Worm (Caenorhabditis elegans) whole organism, young adult: ENCODE results near the gene vamp-7.

Experiments
- C06A6.2 ChIP-seq: fragments of 200-800 bp; sonication (Bioruptor generic); conservative IDR thresholded peaks from 2 replicates; pipeline ENCODE4 v1.3.6; 2022; ENCODE audit warnings: missing genetic modification characterization, missing compliant biosample characterization
- F23B12.7 ChIP-seq: sonication (generic microtip); optimal IDR thresholded peaks from 2 replicates; lab custom pipeline; 2017; ENCODE audit warnings: missing genetic modification characterization, mild to moderate bottlenecking, missing compliant biosample characterization, antibody characterized with exemption, moderate library complexity; ENCODE audit not compliant: insufficient read depth
- F33H1.4 ChIP-seq: fragments of 200-800 bp; sonication (Bioruptor generic); IDR thresholded peaks from 2 replicates; pipeline ENCODE4 v1.3.6; 2022; ENCODE audit warnings: missing genetic modification reagents, missing genetic modification characterization, missing compliant biosample characterization
- F55B11.4 ChIP-seq: sonication (generic microtip); optimal IDR thresholded peaks from 2 replicates; lab custom pipeline; 2016; ENCODE audit warnings: missing compliant biosample characterization, missing genetic modification characterization, borderline replicate concordance; ENCODE audit not compliant: insufficient read depth
- K11D2.4 ChIP-seq: fragments of 200-800 bp; sonication (Bioruptor generic); IDR thresholded peaks from 2 replicates; pipeline ENCODE4 v1.3.6; 2022; ENCODE audit warnings: missing genetic modification reagents, missing genetic modification characterization, missing compliant biosample characterization
- Y53F4B.3 ChIP-seq: fragments of 200-800 bp; sonication (Bioruptor generic); IDR thresholded peaks from 2 replicates; pipeline ENCODE4 v1.3.6; 2022; ENCODE audit warnings: missing genetic modification reagents, missing genetic modification characterization, missing compliant biosample characterization
- Y79H2A.3 ChIP-seq: fragments of 200-800 bp; sonication (Bioruptor generic); conservative IDR thresholded peaks from 2 replicates; pipeline ENCODE4 v1.3.6; 2022; ENCODE audit warnings: missing genetic modification reagents, missing genetic modification characterization, missing compliant biosample characterization
- akir-1 ChIP-seq: fragments of 200-800 bp; sonication (Bioruptor generic); optimal IDR thresholded peaks from 2 replicates; lab custom pipeline; 2018; ENCODE audit warnings: mild to moderate bottlenecking, missing genetic modification characterization, moderate library complexity, missing compliant biosample characterization
- athp-1 ChIP-seq: sonication (generic microtip); optimal IDR thresholded peaks from 2 replicates; lab custom pipeline; 2017; ENCODE audit warnings: mild to moderate bottlenecking, missing genetic modification characterization, missing compliant biosample characterization
- attf-3 ChIP-seq: fragments of 200-800 bp; sonication (Bioruptor generic); conservative IDR thresholded peaks from 2 replicates; pipeline ENCODE4 v1.3.6; 2022; ENCODE audit warnings: missing genetic modification reagents, missing genetic modification characterization, missing compliant biosample characterization
- attf-5 ChIP-seq: fragments of 200-800 bp; sonication (Bioruptor generic); optimal IDR thresholded peaks from 2 replicates; lab custom pipeline; 2018; ENCODE audit warnings: mild to moderate bottlenecking, missing genetic modification characterization, missing compliant biosample characterization
- bed-1 ChIP-seq: fragments of 200-800 bp; sonication (Bioruptor generic); IDR thresholded peaks from 2 replicates; pipeline ENCODE4 v1.3.6; 2022; ENCODE audit warnings: missing genetic modification reagents, missing genetic modification characterization, missing compliant biosample characterization
- bed-2 ChIP-seq: fragments of 200-800 bp; sonication (Bioruptor generic); IDR thresholded peaks from 2 replicates; pipeline ENCODE4 v1.3.6; 2022; ENCODE audit warnings: missing genetic modification reagents, missing genetic modification characterization, missing compliant biosample characterization
- cebp-1 ChIP-seq, 2 experiments: fragments of 200-800 bp in 1 of 2; sonication (Bioruptor generic) in 1 of 2; sonication (generic microtip) in 1 of 2; IDR thresholded peaks in 1 of 2; optimal IDR thresholded peaks in 1 of 2; 2 replicates each; pipeline versions ENCODE4 v1.3.6 to Lab custom; 2017 to 2022; ENCODE audit warnings: missing compliant biosample characterization in 2 of 2, missing genetic modification characterization in 2 of 2, mild to moderate bottlenecking in 1 of 2, missing genetic modification reagents in 1 of 2, moderate library complexity in 1 of 2
- ceh-27 ChIP-seq: fragments of 200-800 bp; sonication (Bioruptor generic); optimal IDR thresholded peaks from 2 replicates; lab custom pipeline; 2018; ENCODE audit warnings: mild to moderate bottlenecking, missing genetic modification characterization, moderate library complexity, missing compliant biosample characterization
- ceh-79 ChIP-seq: sonication (generic microtip); optimal IDR thresholded peaks from 2 replicates; lab custom pipeline; 2017; ENCODE audit warnings: mild to moderate bottlenecking, missing genetic modification characterization, missing compliant biosample characterization
- chd-7 ChIP-seq: sonication (generic microtip); optimal IDR thresholded peaks from 2 replicates; lab custom pipeline; 2016; ENCODE audit warnings: mild to moderate bottlenecking, missing genetic modification characterization, moderate library complexity, missing compliant biosample characterization
- dox-1 ChIP-seq: fragments of 200-800 bp; sonication (Bioruptor generic); IDR thresholded peaks from 2 replicates; pipeline ENCODE4 v1.3.6; 2022; ENCODE audit warnings: missing genetic modification reagents, missing genetic modification characterization, missing compliant biosample characterization
- efl-1 ChIP-seq: fragments of 150-350 bp; optimal IDR thresholded peaks from 2 replicates; lab custom pipeline; 2014; ENCODE audit warnings: missing biosample characterization, missing genetic modification reagents, missing genetic modification characterization
- gei-17 ChIP-seq: fragments of 200-800 bp; sonication (Bioruptor generic); optimal IDR thresholded peaks from 2 replicates; lab custom pipeline; 2018; ENCODE audit warnings: mild to moderate bottlenecking, missing genetic modification characterization, missing compliant biosample characterization
- him-1 ChIP-seq: sonication (generic microtip); optimal IDR thresholded peaks from 2 replicates; lab custom pipeline; 2016; ENCODE audit warnings: missing genotype, missing genetic modification reagents, missing genetic modification characterization, missing compliant biosample characterization
- hlh-26 ChIP-seq: fragments of 200-800 bp; sonication (Bioruptor generic); conservative IDR thresholded peaks from 2 replicates; pipeline ENCODE4 v1.3.6; 2022; ENCODE audit warnings: missing genetic modification reagents, missing genetic modification characterization, missing compliant biosample characterization
- hmg-1.2 ChIP-seq: fragments of 200-800 bp; sonication (Bioruptor generic); IDR thresholded peaks from 2 replicates; pipeline ENCODE4 v1.3.6; 2022; ENCODE audit warnings: missing genetic modification reagents, missing genetic modification characterization, missing compliant biosample characterization
- lin-26 ChIP-seq: fragments of 200-800 bp; sonication (Bioruptor generic); IDR thresholded peaks from 2 replicates; pipeline ENCODE4 v1.3.6; 2022; ENCODE audit warnings: missing genetic modification reagents, missing genetic modification characterization, missing compliant biosample characterization
- lin-35 ChIP-seq, 3 experiments: fragments of 150-350 bp in 2 of 3; sonication (generic microtip) in 1 of 3; optimal IDR thresholded peaks; 2 replicates each; lab custom pipeline; 2014 to 2018; ENCODE audit warnings: missing biosample characterization in 3 of 3, missing genetic modification characterization in 3 of 3, missing genetic modification reagents in 3 of 3
- lsy-27 ChIP-seq: sonication (generic microtip); optimal IDR thresholded peaks from 2 replicates; lab custom pipeline; 2017; ENCODE audit warnings: missing genetic modification characterization, mild to moderate bottlenecking, missing compliant biosample characterization, antibody characterized with exemption, missing genotype, borderline replicate concordance; ENCODE audit not compliant: insufficient read depth
- madf-10 ChIP-seq: sonication (generic microtip); optimal IDR thresholded peaks from 2 replicates; lab custom pipeline; 2016; ENCODE audit warnings: mild to moderate bottlenecking, missing genetic modification characterization, missing compliant biosample characterization
- madf-3 ChIP-seq: fragments of 200-800 bp; sonication (Bioruptor generic); IDR thresholded peaks from 2 replicates; pipeline ENCODE4 v1.3.6; 2022; ENCODE audit warnings: missing genetic modification reagents, missing genetic modification characterization, missing compliant biosample characterization
- madf-6 ChIP-seq: fragments of 200-800 bp; sonication (Bioruptor generic); IDR thresholded peaks from 2 replicates; pipeline ENCODE4 v1.3.6; 2022; ENCODE audit warnings: missing genetic modification reagents, missing genetic modification characterization, missing compliant biosample characterization
- mcd-1 ChIP-seq: fragments of 200-800 bp; sonication (Bioruptor generic); IDR thresholded peaks from 2 replicates; pipeline ENCODE4 v1.3.6; 2022; ENCODE audit warnings: missing genetic modification reagents, missing genetic modification characterization, missing compliant biosample characterization
- nfyb-1 ChIP-seq: fragments of 200-800 bp; sonication (Bioruptor generic); IDR thresholded peaks from 2 replicates; pipeline ENCODE4 v1.3.6; 2022; ENCODE audit warnings: missing genetic modification reagents, missing genetic modification characterization, missing compliant biosample characterization
- nhr-80 ChIP-seq: sonication (generic microtip); optimal IDR thresholded peaks from 2 replicates; lab custom pipeline; 2016; ENCODE audit warnings: missing genetic modification characterization, missing compliant biosample characterization
- pbrm-1 ChIP-seq: fragments of 200-800 bp; sonication (Bioruptor generic); IDR thresholded peaks from 2 replicates; pipeline ENCODE4 v1.3.6; 2022; ENCODE audit warnings: missing genetic modification reagents, missing genetic modification characterization, missing compliant biosample characterization
- rcor-1 ChIP-seq: fragments of 200-800 bp; sonication (Bioruptor generic); IDR thresholded peaks from 2 replicates; pipeline ENCODE4 v1.3.6; 2022; ENCODE audit warnings: missing genetic modification reagents, missing genetic modification characterization, missing compliant biosample characterization
- rec-8 ChIP-seq, 2 experiments: sonication (generic microtip); optimal IDR thresholded peaks; 2 replicates each; lab custom pipeline; 2016; ENCODE audit warnings: mild to moderate bottlenecking in 2 of 2, missing genetic modification characterization in 2 of 2, missing genetic modification reagents in 2 of 2, missing genotype in 2 of 2, missing biosample characterization in 1 of 2, missing compliant biosample characterization in 1 of 2, moderate library complexity in 1 of 2
- snpc-3.4 ChIP-seq: sonication (generic microtip); optimal IDR thresholded peaks from 2 replicates; lab custom pipeline; 2017; ENCODE audit warnings: missing genetic modification characterization, mild to moderate bottlenecking, missing compliant biosample characterization, antibody characterized with exemption, moderate library complexity, missing genotype, missing genetic modification reagents
- snpc-4 ChIP-seq, 5 experiments: fragments of 150-350 bp in 1 of 5; sonication (generic microtip) in 4 of 5; optimal IDR thresholded peaks; 2 replicates each; lab custom pipeline; 2014 to 2018; ENCODE audit warnings: missing genetic modification characterization in 5 of 5, missing biosample characterization in 3 of 5, antibody characterized with exemption in 2 of 5, mild to moderate bottlenecking in 2 of 5, missing compliant biosample characterization in 2 of 5, missing genotype in 2 of 5, moderate library complexity in 2 of 5, missing genetic modification reagents in 1 of 5
- somi-1 ChIP-seq: fragments of 200-800 bp; sonication (Bioruptor generic); optimal IDR thresholded peaks from 2 replicates; lab custom pipeline; 2018; ENCODE audit warnings: mild to moderate bottlenecking, missing genetic modification characterization, missing compliant biosample characterization
- sptf-2 ChIP-seq: fragments of 200-800 bp; sonication (Bioruptor generic); optimal IDR thresholded peaks from 2 replicates; lab custom pipeline; 2018; ENCODE audit warnings: mild to moderate bottlenecking, missing genetic modification characterization, missing compliant biosample characterization
- tbp1 ChIP-seq: fragments of 200-800 bp; sonication (Bioruptor generic); optimal IDR thresholded peaks from 2 replicates; lab custom pipeline; 2018; ENCODE audit warnings: mild to moderate bottlenecking, missing genetic modification characterization, missing compliant biosample characterization
- tlf-1 ChIP-seq: fragments of 200-800 bp; sonication (Bioruptor generic); optimal IDR thresholded peaks from 2 replicates; lab custom pipeline; 2018; ENCODE audit warnings: mild to moderate bottlenecking, missing genetic modification characterization, missing compliant biosample characterization
- unc-62 ChIP-seq: fragments of 150-350 bp; optimal IDR thresholded peaks from 2 replicates; lab custom pipeline; 2014; ENCODE audit warnings: missing biosample characterization, missing genetic modification reagents, missing genetic modification characterization
- zfh-2 ChIP-seq: fragments of 200-800 bp; sonication (Bioruptor generic); conservative IDR thresholded peaks from 2 replicates; pipeline ENCODE4 v1.3.6; 2022; ENCODE audit warnings: missing genetic modification reagents, missing genetic modification characterization, missing compliant biosample characterization
- ztf-18 ChIP-seq: sonication (generic microtip); optimal IDR thresholded peaks from 2 replicates; lab custom pipeline; 2016; ENCODE audit warnings: missing genotype, mild to moderate bottlenecking, missing genetic modification characterization, missing compliant biosample characterization

Gene vamp-7

ce11 chrIV:2597417-2597816 is 10.4 kb upstream of the vamp-7 start, which contains the start of gene Y69A2AR.47:
Gene Y69A2AR.47 (plus strand): TSS chrIV:2597717.
- no peak for TF ChIP-seq him-1 (tag; lab: Kevin White, UChicago)
- no peak for TF ChIP-seq akir-1 (GFP tag; lab: Kevin White, UChicago)
- TF ChIP-seq madf-3 (GFP tag; lab: Robert Waterston, UW), result no peak
- TF ChIP-seq gei-17 (GFP tag; lab: Kevin White, UChicago), result no peak
- TF ChIP-seq madf-6 (GFP tag; lab: Robert Waterston, UW), result no peak
- TF ChIP-seq rcor-1 (GFP tag; lab: Robert Waterston, UW), result no peak
- no peak for TF ChIP-seq rec-8 (tag; optimal IDR thresholded peaks at IDR 0.05; lab: Kevin White, UChicago)
- no peak for TF ChIP-seq unc-62 (GFP tag; lab: Kevin White, UChicago)
- no peak for TF ChIP-seq bed-2 (GFP tag; lab: Robert Waterston, UW)
- TF ChIP-seq athp-1 (tag; lab: Kevin White, UChicago), result no peak
- no peak for TF ChIP-seq F55B11.4 (tag; lab: Kevin White, UChicago)
- no peak for TF ChIP-seq ceh-79 (tag; lab: Kevin White, UChicago)
- no peak for TF ChIP-seq snpc-3.4 (tag; lab: Kevin White, UChicago)
- no peak for TF ChIP-seq hlh-26

- TF ChIP-seq attf-3 (GFP tag; lab: Robert Waterston, UW) (0 out of 2 replicates have a peak, but pooled peaks have one; percentile 12), madf-3 (GFP tag; lab: Robert Waterston, UW) (no peak), nfyb-1 (GFP tag; lab: Robert Waterston, UW) (peak; percentile 60; the same call in 1 of the 2 replicates), hmg-1.2 (GFP tag; lab: Robert Waterston, UW) (peak; percentile 87), unc-62 (GFP tag; lab: Kevin White, UChicago) (no peak), nhr-80 (tag; lab: Kevin White, UChicago) (peak; percentile 73), snpc-4 (GFP tag; optimal IDR thresholded peaks at IDR 0.05; lab: Kevin White, UChicago) (no peak), snpc-4 (tag; optimal IDR thresholded peaks at IDR 0.05; lab: Kevin White, UChicago) (peak in 1 of 4 experiments; percentile 43), tbp1 (GFP tag; lab: Kevin White, UChicago) (peak; percentile 41), chd-7 (tag; lab: Kevin White, UChicago) (no peak), attf-5 (peak; percentile 85), dox-1 (GFP tag; lab: Robert Waterston, UW) (peak; percentile 72), bed-1 (GFP tag; lab: Robert Waterston, UW) (no peak), C06A6.2 (0 out of 2 replicates have a peak, but pooled peaks have one; percentile 42), ztf-18 (tag; lab: Kevin White, UChicago) (peak; percentile 15), somi-1 (GFP tag; lab: Kevin White, UChicago) (peak; percentile 44), lin-26 (GFP tag; lab: Robert Waterston, UW) (0 out of 2 replicates have a peak, but pooled peaks have one; percentile 37), Y53F4B.3 (GFP tag; lab: Robert Waterston, UW) (no peak), K11D2.4 (peak; percentile 60; the same call in 1 of the 2 replicates), ceh-27 (peak; percentile 68), efl-1 (GFP tag; lab: Kevin White, UChicago) (no peak), Y79H2A.3 (GFP tag; lab: Robert Waterston, UW) (no peak), pbrm-1 (peak; percentile 76), madf-10 (tag; lab: Kevin White, UChicago) (peak; percentile 19), tlf-1 (GFP tag; lab: Kevin White, UChicago) (peak; percentile 47), lin-35 (GFP tag; optimal IDR thresholded peaks at IDR 0.05; lab: Kevin White, UChicago) (peak in 1 of 3 experiments; percentile 52), sptf-2 (GFP tag; lab: Kevin White, UChicago) (no peak), zfh-2 (GFP tag; lab: Robert Waterston, UW) (peak; percentile 60), mcd-1 (GFP tag; lab: Robert Waterston, UW) (peak; percentile 70), cebp-1 (GFP tag; IDR thresholded peaks at IDR 0.05; lab: Robert Waterston, UW) (peak; percentile 58; the same call in 1 of the 2 replicates), cebp-1 (tag; optimal IDR thresholded peaks at IDR 0.05; lab: Kevin White, UChicago) (peak; percentile 75), F33H1.4 (0 out of 2 replicates have a peak, but pooled peaks have one; percentile 14), lsy-27 (tag; lab: Kevin White, UChicago) (no peak), F23B12.7 (tag; lab: Kevin White, UChicago) (peak; percentile 29)
These were observed 8.2 kb upstream of the vamp-7 start for ce11 chrIV:2599634-2600033.
